Worm (Caenorhabditis elegans): ENCODE data around the gene K08E4.8.

DNA sequence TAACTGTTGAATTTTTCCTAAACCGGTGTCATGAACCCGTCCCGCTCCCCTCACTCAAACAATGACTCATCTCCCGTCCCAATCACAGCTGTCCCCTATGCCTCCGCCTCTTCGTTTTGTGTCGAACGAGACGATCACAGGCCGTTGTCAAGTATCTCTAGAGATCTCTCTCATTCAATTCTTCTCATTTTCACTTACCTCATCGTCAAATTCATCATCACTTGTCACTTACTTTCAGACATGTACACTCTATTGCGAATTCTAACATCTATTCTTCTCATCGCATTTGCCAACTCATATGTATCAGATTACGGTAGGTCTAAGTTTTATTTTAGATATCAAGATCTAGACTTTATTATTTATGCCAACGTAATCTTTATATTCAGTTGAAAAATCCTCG lies 3.6 kb downstream of the K08E4.8 start, which contains the start of gene K08E4.3:
- TF ChIP-seq mab-5 (tag; optimal IDR thresholded peaks at IDR 0.05) (no peak), lsy-2 (tag; optimal IDR thresholded peaks at IDR 0.05) (no peak), ZK546.5 (tag; optimal IDR thresholded peaks at IDR 0.05) (no peak), nhr-12 (tag; optimal IDR thresholded peaks at IDR 0.05) (no peak), ceh-82 (tag; optimal IDR thresholded peaks at IDR 0.05) (no peak), snpc-4 (tag; optimal IDR thresholded peaks at IDR 0.05) (no peak)
